Fruit fly (Drosophila melanogaster): Measurements from ENCODE around the gene Lip3.

Gene Lip3

DNA sequence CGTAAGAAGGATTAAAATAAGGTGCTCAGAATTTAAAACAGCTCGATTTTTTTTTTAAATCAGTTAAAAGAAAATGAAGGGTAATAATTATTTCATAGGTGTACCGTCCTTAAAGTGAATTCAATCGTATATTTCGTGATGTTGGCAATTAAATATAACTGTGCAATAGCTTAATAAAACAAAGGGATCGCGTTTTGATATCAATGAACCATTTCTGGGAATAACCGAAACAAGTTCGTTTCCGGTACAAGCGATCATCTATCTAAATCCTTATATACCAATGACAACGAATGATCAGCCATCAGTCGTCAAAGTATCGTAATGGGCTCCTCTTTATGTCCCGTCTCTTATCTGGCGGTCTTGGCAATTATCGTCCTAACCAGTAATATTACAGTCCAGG, 2.4 kb downstream of the Lip3 start, which contains the start of gene CheA87a:
Gene CheA87a, plus strand, starts transcription at position 301 of the 400 bp plus-strand sequence.
- no peak for TF ChIP-seq spab (GFP tag; optimal IDR thresholded peaks at IDR 0.05)
- no peak for TF ChIP-seq eg (GFP tag; IDR thresholded peaks at IDR 0.05)
- TF ChIP-seq dsx (GFP tag; optimal IDR thresholded peaks at IDR 0.05; ENCODE audit: poor library complexity, severe bottlenecking), result no peak
- no peak for TF ChIP-seq CG7368 (GFP tag; optimal IDR thresholded peaks at IDR 0.05)
- TF ChIP-seq Gug (GFP tag; IDR thresholded peaks at IDR 0.05), result no peak
- no peak for TF ChIP-seq OdsH (GFP tag; optimal IDR thresholded peaks at IDR 0.05)

DNA sequence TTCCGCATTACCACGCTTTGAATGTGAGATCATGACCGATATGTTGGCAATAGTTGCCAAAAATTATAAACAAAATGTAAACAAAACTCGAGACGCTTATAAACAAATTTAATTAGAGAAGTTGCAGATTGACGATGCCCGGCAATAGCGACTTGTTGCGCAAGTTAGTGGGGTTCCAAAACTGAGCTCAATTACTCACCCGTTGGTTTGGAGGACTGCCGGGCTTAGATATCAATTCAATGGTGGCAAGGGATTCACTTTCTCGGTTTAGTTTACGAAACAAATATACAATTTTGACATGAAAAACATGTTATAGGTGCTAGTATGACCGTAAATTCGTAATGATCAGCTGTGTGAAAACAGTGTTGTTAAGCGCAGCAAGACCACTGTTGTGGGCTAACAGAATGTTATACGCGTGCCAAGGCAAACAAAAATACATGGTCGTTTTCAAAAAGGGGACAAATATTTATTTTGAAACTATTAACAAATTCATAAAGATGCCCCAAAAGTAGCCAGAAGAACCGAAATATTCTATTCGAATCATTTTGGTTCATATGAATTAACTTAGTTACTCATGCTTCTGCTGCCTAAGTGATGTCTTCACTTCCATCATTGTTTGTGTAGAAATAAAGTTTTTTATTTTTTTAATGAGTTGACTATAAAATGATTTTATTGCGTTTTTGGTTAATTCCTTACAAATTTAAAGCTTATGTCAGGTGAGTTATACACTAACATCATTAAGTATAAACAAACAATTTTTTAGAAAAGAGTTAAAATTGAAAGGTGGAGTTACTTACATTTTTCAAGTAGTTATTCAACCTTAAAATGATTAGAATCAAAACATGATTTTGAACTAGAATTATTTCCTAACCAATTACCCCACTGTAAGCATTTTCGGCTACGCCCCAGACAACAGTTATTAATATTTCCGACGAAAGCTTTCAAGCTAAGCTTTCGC, 4.9 kb downstream of the Lip3 start, which contains the start of gene Elp6:
Gene Elp6, minus strand, starts transcription at position 350 of the 958 bp plus-strand sequence.
- peak; percentile 66 for TF ChIP-seq CG3032 (tag; optimal IDR thresholded peaks at IDR 0.05)
- no peak for TF ChIP-seq Eip93F (GFP tag; optimal IDR thresholded peaks at IDR 0.05)
- TF ChIP-seq CG11294 (GFP tag; IDR thresholded peaks at IDR 0.05), result peak; percentile 29; the same call in 1 of the 2 replicates
- peak; percentile 89 for TF ChIP-seq topi (GFP tag; optimal IDR thresholded peaks at IDR 0.05)
- TF ChIP-seq spab (GFP tag; optimal IDR thresholded peaks at IDR 0.05), result peak; percentile 79
- peak; percentile 89 for TF ChIP-seq Hr4 (GFP tag; optimal IDR thresholded peaks at IDR 0.05)
- peak; percentile 85 for TF ChIP-seq Met (GFP tag; optimal IDR thresholded peaks at IDR 0.05)
- TF ChIP-seq CG15336 (GFP tag; IDR thresholded peaks at IDR 0.05), result peak; percentile 60
- peak; percentile 82 for TF ChIP-seq CG8632 (GFP tag; optimal IDR thresholded peaks at IDR 0.05)
- TF ChIP-seq CG8119 (GFP tag; IDR thresholded peaks at IDR 0.05), result peak; percentile 56; the same call in 2 of the 3 replicates
- peak; percentile 70 for TF ChIP-seq CG7368 (GFP tag; optimal IDR thresholded peaks at IDR 0.05)
- TF ChIP-seq Sox15 (GFP tag; optimal IDR thresholded peaks at IDR 0.05), result peak; percentile 86
- peak; percentile 74 for TF ChIP-seq Ets96B (tag; optimal IDR thresholded peaks at IDR 0.05)
- TF ChIP-seq dac (GFP tag; optimal IDR thresholded peaks at IDR 0.05), result peak; percentile 57
- TF ChIP-seq esn (GFP tag; optimal IDR thresholded peaks at IDR 0.05), result peak; percentile 94
- peak; percentile 90 for TF ChIP-seq CG31627 (GFP tag; optimal IDR thresholded peaks at IDR 0.05)
- peak; percentile 75 for TF ChIP-seq CG11902 (GFP tag; optimal IDR thresholded peaks at IDR 0.05)
- TF ChIP-seq cyc (GFP tag; optimal IDR thresholded peaks at IDR 0.05), result peak; percentile 84
- no peak for TF ChIP-seq CG9139 (GFP tag; optimal IDR thresholded peaks at IDR 0.05)
- TF ChIP-seq CG6792 (GFP tag; optimal IDR thresholded peaks at IDR 0.05), result peak; percentile 80
- TF ChIP-seq CG34406 (GFP tag; optimal IDR thresholded peaks at IDR 0.05), result peak; percentile 82
- TF ChIP-seq Gug (GFP tag; IDR thresholded peaks at IDR 0.05), result peak; percentile 60
- peak; percentile 88 for TF ChIP-seq CG10631 (GFP tag; optimal IDR thresholded peaks at IDR 0.05)
- peak; percentile 74 for TF ChIP-seq Lpt (GFP tag; optimal IDR thresholded peaks at IDR 0.05)
- TF ChIP-seq Blimp-1 (GFP tag; optimal IDR thresholded peaks at IDR 0.05), result peak; percentile 60
- peak; percentile 85 for TF ChIP-seq achi (GFP tag; optimal IDR thresholded peaks at IDR 0.05)
- TF ChIP-seq CG8319 (GFP tag; optimal IDR thresholded peaks at IDR 0.05), result peak; percentile 78
- TF ChIP-seq CG11762 (GFP tag; optimal IDR thresholded peaks at IDR 0.05; ENCODE audit: insufficient read depth), result peak; percentile 87
- TF ChIP-seq CG6163 (GFP tag; IDR thresholded peaks at IDR 0.05), result peak; percentile 73
- peak; percentile 86 for TF ChIP-seq CG3919 (GFP tag; optimal IDR thresholded peaks at IDR 0.05)
- TF ChIP-seq acj6 (GFP tag; optimal IDR thresholded peaks at IDR 0.05), result peak; percentile 82
- peak; percentile 90 for TF ChIP-seq Eip75B (GFP tag; optimal IDR thresholded peaks at IDR 0.05)
- TF ChIP-seq Sox102F (GFP tag; optimal IDR thresholded peaks at IDR 0.05), result peak; percentile 79
- peak; percentile 90 for TF ChIP-seq pdm3 (GFP tag; optimal IDR thresholded peaks at IDR 0.05)
- TF ChIP-seq dsx (GFP tag; optimal IDR thresholded peaks at IDR 0.05; ENCODE audit: poor library complexity, severe bottlenecking), result peak; percentile 54
- peak; percentile 86 for TF ChIP-seq Smox (GFP tag; optimal IDR thresholded peaks at IDR 0.05)
- peak; percentile 92 for TF ChIP-seq CG32006 (GFP tag; optimal IDR thresholded peaks at IDR 0.05)
- TF ChIP-seq fd59A (GFP tag; optimal IDR thresholded peaks at IDR 0.05), result peak; percentile 72
- TF ChIP-seq CG16779 (tag; optimal IDR thresholded peaks at IDR 0.05), result peak; percentile 21
- peak; percentile 79 for TF ChIP-seq CG6276 (GFP tag; optimal IDR thresholded peaks at IDR 0.05)
- peak; percentile 85 for TF ChIP-seq OdsH (GFP tag; optimal IDR thresholded peaks at IDR 0.05)
- TF ChIP-seq svp (GFP tag), result peak; percentile 94
- TF ChIP-seq ss (GFP tag; optimal IDR thresholded peaks at IDR 0.05), result peak in 1 of 2 experiments; percentile 73
- peak; percentile 79 for TF ChIP-seq CG6808 (GFP tag; optimal IDR thresholded peaks at IDR 0.05)
- peak in 1 of 2 experiments; percentile 93 for TF ChIP-seq salr (GFP tag; optimal IDR thresholded peaks at IDR 0.05)

Measured in whole organism, prepupa.